Fruit fly (Drosophila melanogaster) Kc167 (cell line): ENCODE measurements around the gene Sfp65A.

ENCODE experiments used
- h ChIP-seq: fragments of >200 bp; optimal IDR thresholded peaks from 3 replicates; lab custom pipeline; 2018; ENCODE audit warnings: missing external identifiers
- insv ChIP-seq: fragments of >200 bp; optimal IDR thresholded peaks from 3 replicates; lab custom pipeline; 2018; ENCODE audit warnings: missing external identifiers
- psq ChIP-seq: fragments of >200 bp; optimal IDR thresholded peaks from 2 replicates; lab custom pipeline; 2017; ENCODE audit warnings: missing external identifiers

- no peak for TF ChIP-seq h (lab: Kevin White, UChicago)
- no peak for TF ChIP-seq psq (lab: Kevin White, UChicago)
- no peak for TF ChIP-seq insv
These were observed 19.6 kb downstream of the Sfp65A start for dm6 chr3L:6369638-6370195.
